Worm (Caenorhabditis elegans) whole organism, young adult: ENCODE results near the gene T10F2.5.
A peak's percentile ranks its signal among the peaks of the same experiment; 100 is the strongest.

Source experiments
- B0019.2 ChIP-seq: fragments of 200-800 bp; sonication (Bioruptor generic); conservative IDR thresholded peaks from 2 replicates; pipeline ENCODE4 v1.3.6; 2022; ENCODE audit warnings: missing genetic modification reagents, missing genetic modification characterization, missing compliant biosample characterization
- B0336.3 ChIP-seq: fragments of 200-800 bp; sonication (Bioruptor generic); IDR thresholded peaks from 2 replicates; pipeline ENCODE4 v1.3.6; 2022; ENCODE audit warnings: missing genetic modification characterization, missing compliant biosample characterization
- F55B11.4 ChIP-seq: sonication (generic microtip); optimal IDR thresholded peaks from 2 replicates; lab custom pipeline; 2016; ENCODE audit warnings: missing compliant biosample characterization, missing genetic modification characterization, borderline replicate concordance; ENCODE audit not compliant: insufficient read depth
- F57A8.1 ChIP-seq: fragments of 200-800 bp; sonication (Bioruptor generic); optimal IDR thresholded peaks from 2 replicates; lab custom pipeline; 2018; ENCODE audit warnings: mild to moderate bottlenecking, missing genetic modification characterization, moderate library complexity, missing compliant biosample characterization
- T07F8.4 ChIP-seq: sonication (generic microtip); optimal IDR thresholded peaks from 2 replicates; lab custom pipeline; 2016; ENCODE audit warnings: mild to moderate bottlenecking, missing genetic modification characterization, moderate library complexity, missing compliant biosample characterization
- Y53F4B.3 ChIP-seq: fragments of 200-800 bp; sonication (Bioruptor generic); IDR thresholded peaks from 2 replicates; pipeline ENCODE4 v1.3.6; 2022; ENCODE audit warnings: missing genetic modification reagents, missing genetic modification characterization, missing compliant biosample characterization
- Y67H2A.10 ChIP-seq: fragments of 200-800 bp; sonication (Bioruptor generic); conservative IDR thresholded peaks from 2 replicates; pipeline ENCODE4 v1.3.6; 2022; ENCODE audit warnings: missing genetic modification reagents, missing genetic modification characterization, missing compliant biosample characterization
- akir-1 ChIP-seq: fragments of 200-800 bp; sonication (Bioruptor generic); optimal IDR thresholded peaks from 2 replicates; lab custom pipeline; 2018; ENCODE audit warnings: mild to moderate bottlenecking, missing genetic modification characterization, moderate library complexity, missing compliant biosample characterization
- atf-7 ChIP-seq: sonication (generic microtip); optimal IDR thresholded peaks from 2 replicates; lab custom pipeline; 2017; ENCODE audit warnings: mild to moderate bottlenecking, missing genetic modification characterization, missing compliant biosample characterization
- athp-1 ChIP-seq: sonication (generic microtip); optimal IDR thresholded peaks from 2 replicates; lab custom pipeline; 2017; ENCODE audit warnings: mild to moderate bottlenecking, missing genetic modification characterization, missing compliant biosample characterization
- bed-2 ChIP-seq: fragments of 200-800 bp; sonication (Bioruptor generic); IDR thresholded peaks from 2 replicates; pipeline ENCODE4 v1.3.6; 2022; ENCODE audit warnings: missing genetic modification reagents, missing genetic modification characterization, missing compliant biosample characterization
- ccch-3 ChIP-seq: fragments of 200-800 bp; sonication (Bioruptor generic); optimal IDR thresholded peaks from 2 replicates; lab custom pipeline; 2018; ENCODE audit warnings: mild to moderate bottlenecking, missing genetic modification characterization, missing compliant biosample characterization
- cebp-2 ChIP-seq: fragments of 200-800 bp; sonication (Bioruptor generic); IDR thresholded peaks from 2 replicates; pipeline ENCODE4 v1.3.6; 2022; ENCODE audit warnings: missing genetic modification characterization, missing compliant biosample characterization
- ceh-79 ChIP-seq: sonication (generic microtip); optimal IDR thresholded peaks from 2 replicates; lab custom pipeline; 2017; ENCODE audit warnings: mild to moderate bottlenecking, missing genetic modification characterization, missing compliant biosample characterization
- egrh-3 ChIP-seq: fragments of 200-800 bp; sonication (Bioruptor generic); IDR thresholded peaks from 2 replicates; pipeline ENCODE4 v1.3.6; 2022; ENCODE audit warnings: missing genetic modification reagents, missing genetic modification characterization, missing compliant biosample characterization
- gei-17 ChIP-seq: fragments of 200-800 bp; sonication (Bioruptor generic); optimal IDR thresholded peaks from 2 replicates; lab custom pipeline; 2018; ENCODE audit warnings: mild to moderate bottlenecking, missing genetic modification characterization, missing compliant biosample characterization
- him-1 ChIP-seq: sonication (generic microtip); optimal IDR thresholded peaks from 2 replicates; lab custom pipeline; 2016; ENCODE audit warnings: missing genotype, missing genetic modification reagents, missing genetic modification characterization, missing compliant biosample characterization
- hlh-26 ChIP-seq: fragments of 200-800 bp; sonication (Bioruptor generic); conservative IDR thresholded peaks from 2 replicates; pipeline ENCODE4 v1.3.6; 2022; ENCODE audit warnings: missing genetic modification reagents, missing genetic modification characterization, missing compliant biosample characterization
- let-526 ChIP-seq: fragments of 200-800 bp; sonication (Bioruptor generic); IDR thresholded peaks from 2 replicates; pipeline ENCODE4 v1.3.6; 2022; ENCODE audit warnings: missing genetic modification reagents, missing genetic modification characterization, missing compliant biosample characterization
- lir-1 ChIP-seq: fragments of 200-800 bp; sonication (Bioruptor generic); conservative IDR thresholded peaks from 2 replicates; pipeline ENCODE4 v1.3.6; 2022; ENCODE audit warnings: missing genetic modification reagents, missing genetic modification characterization, missing compliant biosample characterization
- lsl-1 ChIP-seq: fragments of 200-800 bp; sonication (Bioruptor generic); optimal IDR thresholded peaks from 2 replicates; lab custom pipeline; 2018; ENCODE audit warnings: mild to moderate bottlenecking, missing genetic modification characterization, moderate library complexity, missing compliant biosample characterization
- lsy-27 ChIP-seq: sonication (generic microtip); optimal IDR thresholded peaks from 2 replicates; lab custom pipeline; 2017; ENCODE audit warnings: missing genetic modification characterization, mild to moderate bottlenecking, missing compliant biosample characterization, antibody characterized with exemption, missing genotype, borderline replicate concordance; ENCODE audit not compliant: insufficient read depth
- madf-10 ChIP-seq: sonication (generic microtip); optimal IDR thresholded peaks from 2 replicates; lab custom pipeline; 2016; ENCODE audit warnings: mild to moderate bottlenecking, missing genetic modification characterization, missing compliant biosample characterization
- madf-6 ChIP-seq: fragments of 200-800 bp; sonication (Bioruptor generic); IDR thresholded peaks from 2 replicates; pipeline ENCODE4 v1.3.6; 2022; ENCODE audit warnings: missing genetic modification reagents, missing genetic modification characterization, missing compliant biosample characterization
- mes-4 ChIP-seq: sonication (generic microtip); optimal IDR thresholded peaks from 2 replicates; lab custom pipeline; 2016; ENCODE audit warnings: missing genotype, missing genetic modification characterization, missing compliant biosample characterization
- nfya-1 ChIP-seq: sonication (generic microtip); optimal IDR thresholded peaks from 2 replicates; lab custom pipeline; 2017; ENCODE audit warnings: antibody characterized with exemption, missing compliant biosample characterization, missing genetic modification characterization, borderline replicate concordance; ENCODE audit not compliant: insufficient read depth
- nfyb-1 ChIP-seq: fragments of 200-800 bp; sonication (Bioruptor generic); IDR thresholded peaks from 2 replicates; pipeline ENCODE4 v1.3.6; 2022; ENCODE audit warnings: missing genetic modification reagents, missing genetic modification characterization, missing compliant biosample characterization
- nhr-120 ChIP-seq: fragments of 200-800 bp; sonication (Bioruptor generic); IDR thresholded peaks from 2 replicates; pipeline ENCODE4 v1.3.6; 2022; ENCODE audit warnings: missing genetic modification characterization, missing compliant biosample characterization
- nhr-27 ChIP-seq: fragments of 200-800 bp; sonication (Bioruptor generic); optimal IDR thresholded peaks from 2 replicates; lab custom pipeline; 2018; ENCODE audit warnings: mild to moderate bottlenecking, missing genetic modification characterization, moderate library complexity, missing compliant biosample characterization
- rec-8 ChIP-seq, 2 experiments: sonication (generic microtip); optimal IDR thresholded peaks; 2 replicates each; lab custom pipeline; 2016; ENCODE audit warnings: mild to moderate bottlenecking in 2 of 2, missing genetic modification characterization in 2 of 2, missing genetic modification reagents in 2 of 2, missing genotype in 2 of 2, missing biosample characterization in 1 of 2, missing compliant biosample characterization in 1 of 2, moderate library complexity in 1 of 2
- sdz-38 ChIP-seq: sonication (generic microtip); optimal IDR thresholded peaks from 2 replicates; lab custom pipeline; 2016; ENCODE audit warnings: missing genotype, missing genetic modification characterization, missing compliant biosample characterization
- snpc-3.4 ChIP-seq: sonication (generic microtip); optimal IDR thresholded peaks from 2 replicates; lab custom pipeline; 2017; ENCODE audit warnings: missing genetic modification characterization, mild to moderate bottlenecking, missing compliant biosample characterization, antibody characterized with exemption, moderate library complexity, missing genotype, missing genetic modification reagents
- zfh-2 ChIP-seq: fragments of 200-800 bp; sonication (Bioruptor generic); conservative IDR thresholded peaks from 2 replicates; pipeline ENCODE4 v1.3.6; 2022; ENCODE audit warnings: missing genetic modification reagents, missing genetic modification characterization, missing compliant biosample characterization
- ztf-25 ChIP-seq: fragments of 200-800 bp; sonication (Bioruptor generic); IDR thresholded peaks from 2 replicates; pipeline ENCODE4 v1.3.6; 2022; ENCODE audit warnings: missing genetic modification reagents, missing genetic modification characterization, missing compliant biosample characterization
- ztf-26 ChIP-seq: sonication (generic microtip); optimal IDR thresholded peaks from 2 replicates; lab custom pipeline; 2017; ENCODE audit warnings: missing genetic modification characterization, missing compliant biosample characterization
- ztf-28 ChIP-seq: fragments of 200-800 bp; sonication (Bioruptor generic); IDR thresholded peaks from 2 replicates; pipeline ENCODE4 v1.3.6; 2022; ENCODE audit warnings: missing genetic modification reagents, missing genetic modification characterization, missing compliant biosample characterization
- ztf-6 ChIP-seq: fragments of 200-800 bp; sonication (Bioruptor generic); IDR thresholded peaks from 2 replicates; pipeline ENCODE4 v1.3.6; 2022; ENCODE audit warnings: missing genetic modification reagents, missing genetic modification characterization, missing compliant biosample characterization

T10F2.5 gene

ce11 chrIII:5134506-5134905 is 24.9 kb downstream of the T10F2.5 start:
- peak; percentile 47 for TF ChIP-seq him-1 (tag; lab: Kevin White, UChicago)
- no peak for TF ChIP-seq ztf-25 (GFP tag; lab: Robert Waterston, UW)
- TF ChIP-seq Y67H2A.10 (GFP tag; lab: Robert Waterston, UW), result no peak

- TF ChIP-seq him-1 (tag; lab: Kevin White, UChicago), result peak; percentile 91
- TF ChIP-seq let-526, result no peak
Measured at ce11 chrIII:5130654-5131053, 28.8 kb downstream of the T10F2.5 start.

- TF ChIP-seq snpc-3.4 (no peak), egrh-3 (GFP tag; lab: Robert Waterston, UW) (no peak), T07F8.4 (tag; lab: Kevin White, UChicago) (no peak), Y53F4B.3 (no peak), gei-17 (GFP tag; lab: Kevin White, UChicago) (no peak), athp-1 (tag; lab: Kevin White, UChicago) (no peak), ztf-26 (tag; lab: Kevin White, UChicago) (no peak), madf-6 (GFP tag; lab: Robert Waterston, UW) (no peak), lsy-27 (tag; lab: Kevin White, UChicago) (no peak), ztf-28 (GFP tag; lab: Robert Waterston, UW) (no peak), zfh-2 (peak; percentile 52), B0336.3 (GFP tag; lab: Robert Waterston, UW) (no peak), lsl-1 (GFP tag; lab: Kevin White, UChicago) (no peak), mes-4 (no peak), hlh-26 (GFP tag; lab: Robert Waterston, UW) (no peak), ztf-6 (no peak), bed-2 (GFP tag; lab: Robert Waterston, UW) (no peak), lir-1 (no peak), nhr-120 (GFP tag; lab: Robert Waterston, UW) (0 out of 2 replicates have a peak, but pooled peaks have one; percentile 73), ceh-79 (tag; lab: Kevin White, UChicago) (no peak), akir-1 (no peak), F57A8.1 (GFP tag; lab: Kevin White, UChicago) (no peak), nfyb-1 (GFP tag; lab: Robert Waterston, UW) (0 out of 2 replicates have a peak, but pooled peaks have one; percentile 20), ccch-3 (GFP tag; lab: Kevin White, UChicago) (no peak), B0019.2 (no peak)
Measured at ce11 chrIII:5129261-5129660, 30.1 kb downstream of the T10F2.5 start.

ce11 chrIII:5126988-5127387 is 32.4 kb downstream of the T10F2.5 start:
- TF ChIP-seq madf-10, result no peak
- TF ChIP-seq zfh-2, result 0 out of 2 replicates have a peak, but pooled peaks have one; percentile 18
- TF ChIP-seq, all 124 proteins: peak for 1

ce11 chrIII:5125759-5126158 is 33.6 kb downstream of the T10F2.5 start:
- no peak for TF ChIP-seq cebp-2 (GFP tag; lab: Robert Waterston, UW)
- TF ChIP-seq nfya-1 (tag; lab: Kevin White, UChicago), result no peak
- TF ChIP-seq F55B11.4 (tag; lab: Kevin White, UChicago), result no peak
- TF ChIP-seq nhr-27 (tag; lab: Kevin White, UChicago), result no peak
- no peak for TF ChIP-seq rec-8 (tag; optimal IDR thresholded peaks at IDR 0.05; lab: Kevin White, UChicago)
- no peak for TF ChIP-seq atf-7 (tag; lab: Kevin White, UChicago)
- no peak for TF ChIP-seq sdz-38 (tag; lab: Kevin White, UChicago)
